Worm (Caenorhabditis elegans) whole organism, L4/young adult: ENCODE measurements around the gene srbc-23.

Experiments used
- W03F9.2 ChIP-seq: fragments of 150-350 bp; optimal IDR thresholded peaks from 2 replicates; lab custom pipeline; 2014; ENCODE audit warnings: missing biosample characterization, missing genetic modification characterization
- him-1 ChIP-seq: sonication (generic microtip); optimal IDR thresholded peaks from 2 replicates; lab custom pipeline; 2016; ENCODE audit warnings: missing genotype, missing genetic modification reagents, missing genetic modification characterization, missing compliant biosample characterization

ce11 chrV:2192117-2192516 lies 38.7 kb downstream of the srbc-23 start, which contains the start of gene nhr-13:
- no peak for TF ChIP-seq him-1
- TF ChIP-seq W03F9.2 (tag; lab: Kevin White, UChicago): no peak
